Fruit fly (Drosophila melanogaster) whole organism, embryonic: ENCODE results near the gene mtTFB2.

Source experiments
- Atf3 ChIP-seq: fragments of 200-800 bp; sonication (Bioruptor generic); optimal IDR thresholded peaks from 3 replicates; lab custom pipeline; 2016; ENCODE audit warnings: missing biosample characterization, missing genetic modification characterization
- Blimp-1 ChIP-seq: fragments of 200-800 bp; sonication (Bioruptor generic); optimal IDR thresholded peaks from 3 replicates; lab custom pipeline; 2018; ENCODE audit warnings: missing biosample characterization, missing genetic modification characterization, mild to moderate bottlenecking, moderate library complexity, missing genetic modification reagents
- CG10321 ChIP-seq: fragments of 200-800 bp; sonication (Bioruptor generic); IDR thresholded peaks from 2 replicates; pipeline ENCODE4 v1.3.6; 2022; ENCODE audit warnings: missing biosample characterization, missing genetic modification characterization
- CG11456 ChIP-seq: fragments of 200-800 bp; sonication (Bioruptor generic); IDR thresholded peaks from 3 replicates; pipeline ENCODE4 v1.3.6; 2022; ENCODE audit warnings: missing biosample characterization, missing genetic modification characterization
- CG11560 ChIP-seq: fragments of 200-800 bp; sonication (Bioruptor generic); IDR thresholded peaks from 3 replicates; pipeline ENCODE4 v1.3.6; 2022; ENCODE audit warnings: missing biosample characterization, missing genetic modification characterization
- CG12299 ChIP-seq: fragments of 200-800 bp; sonication (Bioruptor generic); optimal IDR thresholded peaks from 2 replicates; lab custom pipeline; 2018; ENCODE audit warnings: missing biosample characterization, mild to moderate bottlenecking, missing genetic modification characterization
- CG14860 ChIP-seq: fragments of 200-800 bp; sonication (Bioruptor generic); IDR thresholded peaks from 3 replicates; pipeline ENCODE4 v1.3.6; 2022; ENCODE audit warnings: missing biosample characterization, missing genetic modification characterization; ENCODE audit not compliant: partially characterized antibody
- CG17385 ChIP-seq: fragments of 200-800 bp; sonication (Bioruptor generic); optimal IDR thresholded peaks from 3 replicates; lab custom pipeline; 2018; ENCODE audit warnings: missing biosample characterization, mild to moderate bottlenecking, missing genetic modification characterization
- CG17829 ChIP-seq: fragments of 200-800 bp; optimal IDR thresholded peaks from 2 replicates; lab custom pipeline; 2019; ENCODE audit warnings: missing biosample characterization, mild to moderate bottlenecking, missing genetic modification characterization, moderate library complexity
- CG18011 ChIP-seq: fragments of 200-800 bp; sonication (Bioruptor generic); optimal IDR thresholded peaks from 2 replicates; lab custom pipeline; 2017; ENCODE audit warnings: missing biosample characterization, missing genetic modification characterization, mild to moderate bottlenecking, moderate library complexity, missing genotype
- CG2116 ChIP-seq: fragments of 200-800 bp; sonication (Bioruptor generic); optimal IDR thresholded peaks from 3 replicates; lab custom pipeline; 2018; ENCODE audit warnings: missing biosample characterization, mild to moderate bottlenecking, missing genetic modification characterization
- CG2199 ChIP-seq: fragments of 200-800 bp; sonication (Bioruptor generic); IDR thresholded peaks from 3 replicates; pipeline ENCODE4 v1.3.6; 2022; ENCODE audit warnings: missing biosample characterization, missing genetic modification characterization
- CG31224 ChIP-seq: fragments of 200-800 bp; sonication (Bioruptor generic); IDR thresholded peaks from 2 replicates; pipeline ENCODE4 v1.3.6; 2022; ENCODE audit warnings: missing biosample characterization, missing genetic modification characterization
- CG31365 ChIP-seq: fragments of 200-800 bp; sonication (Bioruptor generic); optimal IDR thresholded peaks from 2 replicates; lab custom pipeline; 2018; ENCODE audit warnings: missing biosample characterization, mild to moderate bottlenecking, missing genetic modification characterization
- CG31388 ChIP-seq: fragments of 200-800 bp; sonication (Bioruptor generic); optimal IDR thresholded peaks from 2 replicates; lab custom pipeline; 2016; ENCODE audit warnings: missing biosample characterization, missing genetic modification characterization
- CG4730 ChIP-seq: fragments of 200-800 bp; sonication (Bioruptor generic); IDR thresholded peaks from 2 replicates; pipeline ENCODE4 v1.3.6; 2022; ENCODE audit warnings: missing biosample characterization, missing genetic modification characterization
- CG6254 ChIP-seq: fragments of 200-800 bp; sonication (Bioruptor generic); optimal IDR thresholded peaks from 3 replicates; lab custom pipeline; 2017; ENCODE audit warnings: mild to moderate bottlenecking, missing biosample characterization, missing genetic modification reagents, missing genetic modification characterization
- CG6689 ChIP-seq: fragments of 200-800 bp; sonication (Bioruptor generic); IDR thresholded peaks from 2 replicates; pipeline ENCODE4 v1.3.6; 2022; ENCODE audit warnings: missing biosample characterization, missing genetic modification characterization
- CG7786 ChIP-seq: fragments of 200-800 bp; sonication (Bioruptor generic); optimal IDR thresholded peaks from 2 replicates; lab custom pipeline; 2016; ENCODE audit warnings: missing biosample characterization, missing genetic modification characterization
- CG8765 ChIP-seq: fragments of 200-800 bp; sonication (Bioruptor generic); IDR thresholded peaks from 2 replicates; pipeline ENCODE4 v1.3.6; 2022; ENCODE audit warnings: missing biosample characterization, missing genetic modification characterization
- CTCF ChIP-seq: fragments of 200-800 bp; sonication (Bioruptor generic); optimal IDR thresholded peaks from 2 replicates; lab custom pipeline; 2017; ENCODE audit warnings: missing biosample characterization, mild to moderate bottlenecking, missing genetic modification characterization, moderate library complexity
- CkIIα-i1 ChIP-seq: fragments of 200-800 bp; sonication (Bioruptor generic); IDR thresholded peaks from 2 replicates; pipeline ENCODE4 v1.3.6; 2022; ENCODE audit warnings: missing biosample characterization, missing genetic modification characterization
- Dad ChIP-seq: fragments of 200-800 bp; sonication (Bioruptor generic); optimal IDR thresholded peaks from 3 replicates; lab custom pipeline; 2016; ENCODE audit warnings: missing biosample characterization, missing genetic modification characterization
- Dip2 ChIP-seq: fragments of 200-800 bp; sonication (Bioruptor generic); IDR thresholded peaks from 2 replicates; pipeline ENCODE4 v1.3.6; 2022; ENCODE audit warnings: missing biosample characterization, missing genetic modification characterization
- Doc3 ChIP-seq: fragments of 200-800 bp; sonication (Bioruptor generic); IDR thresholded peaks from 3 replicates; pipeline ENCODE4 v1.3.6; 2022; ENCODE audit warnings: missing biosample characterization, missing genetic modification characterization; ENCODE audit not compliant: partially characterized antibody
- ERR ChIP-seq: fragments of 200-800 bp; sonication (Bioruptor generic); optimal IDR thresholded peaks from 2 replicates; lab custom pipeline; 2016; ENCODE audit warnings: missing biosample characterization, missing genetic modification characterization
- Eip74EF ChIP-seq, 2 experiments: fragments of 200-800 bp in 1 of 2; fragments of >200 bp in 1 of 2; sonication (Bioruptor generic) in 1 of 2; optimal IDR thresholded peaks; 2 replicates each; lab custom pipeline; 2017 to 2019; ENCODE audit warnings: missing biosample characterization in 2 of 2, missing genetic modification characterization in 2 of 2, mild to moderate bottlenecking in 1 of 2, moderate library complexity in 1 of 2
- HLH3B ChIP-seq: fragments of 200-800 bp; sonication (Bioruptor generic); IDR thresholded peaks from 2 replicates; pipeline ENCODE4 v1.3.6; 2022; ENCODE audit warnings: missing biosample characterization, missing genetic modification characterization
- Hr51 ChIP-seq, 2 experiments: fragments of 200-800 bp; sonication (Bioruptor generic); optimal IDR thresholded peaks; 2 replicates in 1 of 2; 3 replicates in 1 of 2; lab custom pipeline; 2016 to 2018; ENCODE audit warnings: missing biosample characterization in 2 of 2, missing genetic modification characterization in 2 of 2, mild to moderate bottlenecking in 1 of 2, moderate library complexity in 1 of 2
- MBD-R2 ChIP-seq: fragments of 200-800 bp; sonication (Bioruptor generic); IDR thresholded peaks from 2 replicates; pipeline ENCODE4 v1.3.6; 2022; ENCODE audit warnings: missing biosample characterization, missing genetic modification characterization
- Med ChIP-seq: fragments of 200-800 bp; sonication (Bioruptor generic); peaks from one replicate; lab custom pipeline; 2016; ENCODE audit warnings: missing biosample characterization, missing genetic modification characterization, mild to moderate bottlenecking, inconsistent platforms, moderate library complexity
- NC2β ChIP-seq: fragments of 200-800 bp; sonication (Bioruptor generic); optimal IDR thresholded peaks from 2 replicates; lab custom pipeline; 2016; ENCODE audit warnings: missing biosample characterization, missing genetic modification characterization
- NFAT ChIP-seq: fragments of 200-800 bp; sonication (Bioruptor generic); IDR thresholded peaks from 2 replicates; pipeline ENCODE4 v1.3.6; 2022; ENCODE audit warnings: missing biosample characterization, missing genetic modification characterization
- Ptx1 ChIP-seq: fragments of 200-800 bp; sonication (Bioruptor generic); IDR thresholded peaks from 2 replicates; pipeline ENCODE4 v1.3.6; 2022; ENCODE audit warnings: missing biosample characterization, missing genetic modification characterization
- Sox102F ChIP-seq: fragments of 200-800 bp; sonication (Bioruptor generic); optimal IDR thresholded peaks from 2 replicates; lab custom pipeline; 2018; ENCODE audit warnings: missing biosample characterization, mild to moderate bottlenecking, missing genetic modification characterization, moderate library complexity
- Usf ChIP-seq: fragments of 200-800 bp; sonication (Bioruptor generic); optimal IDR thresholded peaks from 2 replicates; lab custom pipeline; 2017; ENCODE audit warnings: missing genotype, missing biosample characterization, missing genetic modification characterization
- ato ChIP-seq: fragments of 200-800 bp; sonication (Bioruptor generic); IDR thresholded peaks from 2 replicates; pipeline ENCODE4 v1.3.6; 2022; ENCODE audit warnings: missing biosample characterization, missing genetic modification characterization; ENCODE audit not compliant: partially characterized antibody
- bbx ChIP-seq: fragments of 200-800 bp; sonication (Bioruptor generic); IDR thresholded peaks from 2 replicates; pipeline ENCODE4 v1.3.6; 2022; ENCODE audit warnings: missing biosample characterization, missing genetic modification characterization; ENCODE audit not compliant: partially characterized antibody
- chinmo ChIP-seq: fragments of 200-800 bp; sonication (Bioruptor generic); IDR thresholded peaks from 4 replicates; pipeline ENCODE4 v1.3.6; 2022; ENCODE audit warnings: missing biosample characterization, missing genetic modification characterization; ENCODE audit not compliant: partially characterized antibody
- chn ChIP-seq: fragments of 200-800 bp; sonication (Bioruptor generic); optimal IDR thresholded peaks from 2 replicates; lab custom pipeline; 2016; ENCODE audit warnings: missing biosample characterization, missing genetic modification characterization
- ci ChIP-seq: fragments of 200-800 bp; sonication (Bioruptor generic); IDR thresholded peaks from 3 replicates; pipeline ENCODE4 v1.3.6; 2022; ENCODE audit warnings: missing biosample characterization, missing genetic modification characterization
- dan ChIP-seq: fragments of 200-800 bp; sonication (Bioruptor generic); IDR thresholded peaks from 2 replicates; pipeline ENCODE4 v1.3.6; 2022; ENCODE audit warnings: missing biosample characterization, missing genetic modification characterization
- dmrt11E ChIP-seq: fragments of 200-800 bp; sonication (Bioruptor generic); optimal IDR thresholded peaks from 3 replicates; lab custom pipeline; 2018; ENCODE audit warnings: missing biosample characterization, mild to moderate bottlenecking, missing genetic modification characterization, moderate library complexity
- gcm ChIP-seq: fragments of 200-800 bp; sonication (Bioruptor generic); optimal IDR thresholded peaks from 2 replicates; lab custom pipeline; 2019; ENCODE audit warnings: missing biosample characterization, mild to moderate bottlenecking, missing genetic modification characterization, moderate library complexity
- kni ChIP-seq: fragments of 200-800 bp; sonication (Bioruptor generic); optimal IDR thresholded peaks from 3 replicates; lab custom pipeline; 2017; ENCODE audit warnings: mild to moderate bottlenecking, missing biosample characterization, missing genetic modification reagents, missing genetic modification characterization
- pb ChIP-seq: fragments of 200-800 bp; sonication (Bioruptor generic); optimal IDR thresholded peaks from 3 replicates; lab custom pipeline; 2016; ENCODE audit warnings: missing biosample characterization, missing genetic modification characterization
- pros ChIP-seq: fragments of 200-800 bp; sonication (Bioruptor generic); optimal IDR thresholded peaks from 3 replicates; lab custom pipeline; 2019; ENCODE audit warnings: missing biosample characterization, mild to moderate bottlenecking, missing genetic modification characterization, moderate library complexity
- rib ChIP-seq: fragments of 200-800 bp; sonication (Bioruptor generic); IDR thresholded peaks from 2 replicates; pipeline ENCODE4 v1.3.6; 2022; ENCODE audit warnings: missing biosample characterization, missing genetic modification characterization
- ssp ChIP-seq: fragments of 200-800 bp; sonication (Bioruptor generic); IDR thresholded peaks from 2 replicates; pipeline ENCODE4 v1.3.6; 2022; ENCODE audit warnings: missing biosample characterization, missing genetic modification characterization
- tio ChIP-seq: fragments of 200-800 bp; sonication (Bioruptor generic); optimal IDR thresholded peaks from 2 replicates; lab custom pipeline; 2017; ENCODE audit warnings: missing biosample characterization, missing genetic modification characterization, inconsistent platforms
- trem ChIP-seq: fragments of 200-800 bp; optimal IDR thresholded peaks from 3 replicates; lab custom pipeline; 2019; ENCODE audit warnings: missing biosample characterization, mild to moderate bottlenecking, missing genetic modification characterization, moderate library complexity

Gene mtTFB2

dm6 chr3R:10089171-10089664 lies 43.8 kb downstream of the mtTFB2 start (continued):
- TF ChIP-seq CG8765 (GFP tag; lab: Robert Waterston, UW) (no peak), pros (GFP tag; lab: Kevin White, UChicago) (no peak), chn (no peak), NC2β (GFP tag; lab: Kevin White, UChicago) (no peak), dmrt11E (tag; lab: Kevin White, UChicago) (no peak), ci (GFP tag; lab: Robert Waterston, UW) (no peak; the same call in 2 of the 3 replicates), rib (GFP tag; lab: Robert Waterston, UW) (no peak), CG2116 (GFP tag; lab: Kevin White, UChicago) (no peak), HLH3B (no peak), pb (no peak), CkIIα-i1 (no peak), Dip2 (GFP tag; lab: Robert Waterston, UW) (no peak), CG12299 (tag; lab: Kevin White, UChicago) (no peak), gcm (GFP tag; lab: Kevin White, UChicago) (no peak), NFAT (GFP tag; lab: Robert Waterston, UW) (no peak), CG14860 (GFP tag; lab: Robert Waterston, UW) (no peak), Dad (GFP tag; lab: Kevin White, UChicago) (no peak), CG31388 (GFP tag; lab: Kevin White, UChicago) (no peak), CG31224 (GFP tag; lab: Robert Waterston, UW) (no peak), ato (no peak), ssp (no peak), Usf (GFP tag; lab: Kevin White, UChicago) (no peak), Sox102F (GFP tag; lab: Kevin White, UChicago) (no peak), tio (no peak), kni (GFP tag; lab: Kevin White, UChicago) (no peak), trem (tag; lab: Kevin White, UChicago) (no peak), CG11456 (GFP tag; lab: Robert Waterston, UW) (no peak), MBD-R2 (GFP tag; lab: Robert Waterston, UW) (no peak), Atf3 (no peak), CG10321 (GFP tag; lab: Robert Waterston, UW) (peak; percentile 86)

- TF ChIP-seq Eip74EF (GFP tag; optimal IDR thresholded peaks at IDR 0.05; lab: Kevin White, UChicago) (no peak), CG17385 (GFP tag; lab: Kevin White, UChicago) (no peak), CTCF (GFP tag; lab: Kevin White, UChicago) (peak; percentile 76), Med (GFP tag; lab: Kevin White, UChicago) (peak; percentile 8), CG6254 (GFP tag; lab: Kevin White, UChicago) (peak; percentile 94), CG31365 (tag; lab: Kevin White, UChicago) (no peak), CG2199 (GFP tag; lab: Robert Waterston, UW) (0 out of 3 replicates have a peak, but pooled peaks have one; percentile 12), chinmo (GFP tag; lab: Robert Waterston, UW) (0 out of 4 replicates have a peak, but pooled peaks have one; percentile 15)
Observed at dm6 chr3R:10090906-10091305, 45.5 kb downstream of the mtTFB2 start.

- TF ChIP-seq ERR (GFP tag; lab: Kevin White, UChicago) (no peak), dan (GFP tag; lab: Robert Waterston, UW) (no peak), bbx (no peak), Blimp-1 (GFP tag; lab: Kevin White, UChicago) (no peak), CG7786 (no peak), CG18011 (GFP tag; lab: Kevin White, UChicago) (no peak), CG17829 (tag; lab: Kevin White, UChicago) (no peak), Doc3 (GFP tag; lab: Robert Waterston, UW) (no peak), Ptx1 (no peak), CG6689 (no peak), CG11560 (tag; lab: Robert Waterston, UW) (no peak), CG4730 (GFP tag; lab: Robert Waterston, UW) (no peak), Hr51 (GFP tag; optimal IDR thresholded peaks at IDR 0.05; lab: Kevin White, UChicago) (no peak)
Observed at dm6 chr3R:10091513-10091912, 46.1 kb downstream of the mtTFB2 start.
